Fruit fly (Drosophila melanogaster) whole organism, embryonic: ENCODE measurements around the gene Oscillin.

Experiments
- B-H1 ChIP-seq: fragments of 200-800 bp; sonication (Bioruptor generic); IDR thresholded peaks from 3 replicates; pipeline ENCODE4 v1.3.6; 2022; ENCODE audit warnings: missing biosample characterization, missing genetic modification characterization
- CG10147 ChIP-seq: fragments of 200-800 bp; sonication (Bioruptor generic); optimal IDR thresholded peaks from 2 replicates; lab custom pipeline; 2019; ENCODE audit warnings: missing biosample characterization, mild to moderate bottlenecking, missing genetic modification characterization, moderate library complexity
- CG10274 ChIP-seq: fragments of 200-800 bp; sonication (Bioruptor generic); optimal IDR thresholded peaks from 3 replicates; lab custom pipeline; 2017; ENCODE audit warnings: missing biosample characterization, mild to moderate bottlenecking, missing genetic modification characterization
- CG10462 ChIP-seq: fragments of 200-800 bp; sonication (Bioruptor generic); optimal IDR thresholded peaks from 2 replicates; lab custom pipeline; 2016; ENCODE audit warnings: missing biosample characterization, missing genetic modification characterization
- CG10979 ChIP-seq: fragments of 200-800 bp; sonication (Bioruptor generic); optimal IDR thresholded peaks from 2 replicates; lab custom pipeline; 2018; ENCODE audit warnings: missing biosample characterization, mild to moderate bottlenecking, missing genetic modification characterization, moderate library complexity
- CG11695 ChIP-seq: fragments of 200-800 bp; sonication (Bioruptor generic); IDR thresholded peaks from 3 replicates; pipeline ENCODE4 v1.3.6; 2022; ENCODE audit warnings: missing biosample characterization, missing genetic modification characterization
- CG12299 ChIP-seq: fragments of 200-800 bp; sonication (Bioruptor generic); optimal IDR thresholded peaks from 2 replicates; lab custom pipeline; 2018; ENCODE audit warnings: missing biosample characterization, mild to moderate bottlenecking, missing genetic modification characterization
- CG12391 ChIP-seq: fragments of 200-800 bp; sonication (Bioruptor generic); optimal IDR thresholded peaks from 3 replicates; lab custom pipeline; 2018; ENCODE audit warnings: missing biosample characterization, mild to moderate bottlenecking, missing genetic modification characterization, moderate library complexity
- CG13296 ChIP-seq: fragments of 200-800 bp; sonication (Bioruptor generic); optimal IDR thresholded peaks from 3 replicates; lab custom pipeline; 2018; ENCODE audit warnings: missing biosample characterization, mild to moderate bottlenecking, missing genetic modification characterization
- CG14860 ChIP-seq: fragments of 200-800 bp; sonication (Bioruptor generic); IDR thresholded peaks from 3 replicates; pipeline ENCODE4 v1.3.6; 2022; ENCODE audit warnings: missing biosample characterization, missing genetic modification characterization; ENCODE audit not compliant: partially characterized antibody
- CG17912 ChIP-seq: fragments of 200-800 bp; sonication (Bioruptor generic); optimal IDR thresholded peaks from 2 replicates; lab custom pipeline; 2018; ENCODE audit warnings: missing biosample characterization, mild to moderate bottlenecking, missing genetic modification characterization
- CG30403 ChIP-seq: fragments of 200-800 bp; sonication (Bioruptor generic); optimal IDR thresholded peaks from 3 replicates; lab custom pipeline; 2016; ENCODE audit warnings: missing biosample characterization, missing genetic modification characterization
- CG31365 ChIP-seq: fragments of 200-800 bp; sonication (Bioruptor generic); optimal IDR thresholded peaks from 2 replicates; lab custom pipeline; 2018; ENCODE audit warnings: missing biosample characterization, mild to moderate bottlenecking, missing genetic modification characterization
- CG32767 ChIP-seq: fragments of 200-800 bp; sonication (Bioruptor generic); IDR thresholded peaks from 2 replicates; pipeline ENCODE4 v1.3.6; 2022; ENCODE audit warnings: missing biosample characterization, missing genetic modification characterization
- CG34376 ChIP-seq: fragments of 200-800 bp; sonication (Bioruptor generic); optimal IDR thresholded peaks from 2 replicates; lab custom pipeline; 2018; ENCODE audit warnings: missing biosample characterization, mild to moderate bottlenecking, missing genetic modification characterization
- CG34422 ChIP-seq: fragments of 200-800 bp; sonication (Bioruptor generic); IDR thresholded peaks from 3 replicates; pipeline ENCODE4 v1.3.6; 2022; ENCODE audit warnings: missing biosample characterization, missing genetic modification characterization
- CG4328 ChIP-seq: fragments of 200-800 bp; sonication (Bioruptor generic); optimal IDR thresholded peaks from 3 replicates; lab custom pipeline; 2017; ENCODE audit warnings: missing biosample characterization, missing genetic modification reagents, missing genetic modification characterization
- CG7556 ChIP-seq: fragments of 200-800 bp; sonication (Bioruptor generic); optimal IDR thresholded peaks from 2 replicates; lab custom pipeline; 2017; ENCODE audit warnings: missing biosample characterization, mild to moderate bottlenecking, missing genetic modification characterization
- CG7745 ChIP-seq: fragments of 200-800 bp; sonication (Bioruptor generic); optimal IDR thresholded peaks from 2 replicates; lab custom pipeline; 2018; ENCODE audit warnings: missing biosample characterization, mild to moderate bottlenecking, missing genetic modification characterization, moderate library complexity
- CG7839 ChIP-seq: fragments of 200-800 bp; sonication (Bioruptor generic); optimal IDR thresholded peaks from 3 replicates; lab custom pipeline; 2018; ENCODE audit warnings: missing biosample characterization, mild to moderate bottlenecking, missing genetic modification characterization, moderate library complexity
- CG7963 ChIP-seq: fragments of 200-800 bp; sonication (Bioruptor generic); IDR thresholded peaks from 3 replicates; pipeline ENCODE4 v1.3.6; 2022; ENCODE audit warnings: missing biosample characterization, missing genetic modification characterization; ENCODE audit not compliant: partially characterized antibody
- CG8281 ChIP-seq: fragments of 200-800 bp; sonication (Bioruptor generic); optimal IDR thresholded peaks from 2 replicates; lab custom pipeline; 2018; ENCODE audit warnings: missing biosample characterization, mild to moderate bottlenecking, missing genetic modification characterization, moderate library complexity
- CG9817 ChIP-seq: fragments of 200-800 bp; sonication (Bioruptor generic); optimal IDR thresholded peaks from 2 replicates; lab custom pipeline; 2018; ENCODE audit warnings: missing biosample characterization, mild to moderate bottlenecking, missing genetic modification characterization, moderate library complexity
- D19A ChIP-seq: fragments of 200-800 bp; optimal IDR thresholded peaks from 3 replicates; lab custom pipeline; 2019; ENCODE audit warnings: missing biosample characterization, mild to moderate bottlenecking, missing genetic modification characterization, moderate library complexity
- Doc3 ChIP-seq: fragments of 200-800 bp; sonication (Bioruptor generic); IDR thresholded peaks from 3 replicates; pipeline ENCODE4 v1.3.6; 2022; ENCODE audit warnings: missing biosample characterization, missing genetic modification characterization; ENCODE audit not compliant: partially characterized antibody
- Elba2 ChIP-seq: fragments of 200-800 bp; sonication (Bioruptor generic); optimal IDR thresholded peaks from 3 replicates; lab custom pipeline; 2016; ENCODE audit warnings: missing biosample characterization, missing genetic modification characterization
- Jarid2 ChIP-seq: fragments of 200-800 bp; sonication (Bioruptor generic); optimal IDR thresholded peaks from 3 replicates; lab custom pipeline; 2017; ENCODE audit warnings: mild to moderate bottlenecking, missing biosample characterization, missing genetic modification reagents, missing genetic modification characterization
- Med ChIP-seq: fragments of 200-800 bp; sonication (Bioruptor generic); peaks from one replicate; lab custom pipeline; 2016; ENCODE audit warnings: missing biosample characterization, missing genetic modification characterization, mild to moderate bottlenecking, inconsistent platforms, moderate library complexity
- Myb ChIP-seq: fragments of 200-800 bp; sonication (Bioruptor generic); optimal IDR thresholded peaks from 2 replicates; lab custom pipeline; 2016; ENCODE audit warnings: missing biosample characterization, missing genetic modification characterization
- Scr ChIP-seq: fragments of 200-800 bp; sonication (Bioruptor generic); IDR thresholded peaks from 2 replicates; pipeline ENCODE4 v1.3.6; 2022; ENCODE audit warnings: missing biosample characterization, missing genetic modification characterization; ENCODE audit not compliant: partially characterized antibody
- Side ChIP-seq: fragments of 200-800 bp; sonication (Bioruptor generic); optimal IDR thresholded peaks from 2 replicates; lab custom pipeline; 2016; ENCODE audit warnings: missing biosample characterization, missing genetic modification characterization
- Sox102F ChIP-seq: fragments of 200-800 bp; sonication (Bioruptor generic); optimal IDR thresholded peaks from 2 replicates; lab custom pipeline; 2018; ENCODE audit warnings: missing biosample characterization, mild to moderate bottlenecking, missing genetic modification characterization, moderate library complexity
- Spps ChIP-seq: fragments of 200-800 bp; sonication (Bioruptor generic); optimal IDR thresholded peaks from 2 replicates; lab custom pipeline; 2018; ENCODE audit warnings: missing biosample characterization, mild to moderate bottlenecking, missing genetic modification characterization
- Ssrp ChIP-seq: fragments of 200-800 bp; sonication (Bioruptor generic); optimal IDR thresholded peaks from 2 replicates; lab custom pipeline; 2018; ENCODE audit warnings: missing biosample characterization, mild to moderate bottlenecking, missing genetic modification characterization, moderate library complexity
- Stat92E ChIP-seq, 3 experiments: fragments of >200 bp in 2 of 3; fragments of 200-800 bp in 1 of 3; sonication (Bioruptor generic) in 1 of 3; optimal IDR thresholded peaks; 2 replicates each; lab custom pipeline; 2017 to 2019; ENCODE audit warnings: missing biosample characterization in 3 of 3, missing genetic modification characterization in 3 of 3, mild to moderate bottlenecking in 1 of 3, moderate library complexity in 1 of 3
- Trl ChIP-seq, 3 experiments: fragments of >200 bp in 2 of 3; fragments of 200-800 bp in 1 of 3; sonication (Bioruptor generic) in 1 of 3; optimal IDR thresholded peaks; 2 replicates in 1 of 3; 3 replicates in 2 of 3; lab custom pipeline; 2016 to 2017; ENCODE audit warnings: missing biosample characterization in 1 of 3, missing genetic modification characterization in 1 of 3
- Usf ChIP-seq: fragments of 200-800 bp; sonication (Bioruptor generic); optimal IDR thresholded peaks from 2 replicates; lab custom pipeline; 2017; ENCODE audit warnings: missing genotype, missing biosample characterization, missing genetic modification characterization
- Vsx1 ChIP-seq: fragments of 200-800 bp; sonication (Bioruptor generic); optimal IDR thresholded peaks from 2 replicates; lab custom pipeline; 2017; ENCODE audit warnings: missing biosample characterization, mild to moderate bottlenecking, missing genetic modification characterization, missing genetic modification reagents
- emc ChIP-seq: fragments of 200-800 bp; sonication (Bioruptor generic); optimal IDR thresholded peaks from 2 replicates; lab custom pipeline; 2016; ENCODE audit warnings: missing biosample characterization, missing genetic modification characterization
- eve ChIP-seq, 2 experiments: fragments of >200 bp; optimal IDR thresholded peaks; 2 replicates each; lab custom pipeline; 2017; ENCODE audit warnings: missing biosample characterization in 2 of 2, missing genetic modification characterization in 2 of 2
- insv ChIP-seq, 2 experiments: fragments of 200-800 bp; sonication (Bioruptor generic); optimal IDR thresholded peaks; 3 replicates each; lab custom pipeline; 2016 to 2018; ENCODE audit warnings: missing biosample characterization in 2 of 2, missing genetic modification characterization in 2 of 2
- lab ChIP-seq: fragments of 200-800 bp; sonication (Bioruptor generic); optimal IDR thresholded peaks from 3 replicates; lab custom pipeline; 2017; ENCODE audit warnings: missing biosample characterization, missing genetic modification characterization, mild to moderate bottlenecking, moderate library complexity, missing genetic modification reagents
- onecut ChIP-seq: fragments of 200-800 bp; sonication (Bioruptor generic); IDR thresholded peaks from 2 replicates; pipeline ENCODE4 v1.3.6; 2022; ENCODE audit warnings: missing biosample characterization, missing genetic modification characterization
- p53 ChIP-seq: fragments of 200-800 bp; sonication (Bioruptor generic); optimal IDR thresholded peaks from 2 replicates; lab custom pipeline; 2016; ENCODE audit warnings: missing biosample characterization, missing genetic modification characterization
- salm ChIP-seq: fragments of 200-800 bp; sonication (Bioruptor generic); optimal IDR thresholded peaks from 2 replicates; lab custom pipeline; 2018; ENCODE audit warnings: missing biosample characterization, mild to moderate bottlenecking, missing genetic modification characterization
- sc ChIP-seq, 3 experiments: fragments of >200 bp in 2 of 3; fragments of 200-800 bp in 1 of 3; sonication (Bioruptor generic) in 1 of 3; optimal IDR thresholded peaks; 2 replicates in 2 of 3; 3 replicates in 1 of 3; lab custom pipeline; 2017; ENCODE audit warnings: mild to moderate bottlenecking in 1 of 3, missing biosample characterization in 1 of 3, missing genetic modification characterization in 1 of 3, missing genetic modification reagents in 1 of 3
- sd ChIP-seq: fragments of 200-800 bp; sonication (Bioruptor generic); optimal IDR thresholded peaks from 3 replicates; lab custom pipeline; 2018; ENCODE audit warnings: missing biosample characterization, mild to moderate bottlenecking, missing genetic modification characterization, moderate library complexity

Oscillin gene

DNA sequence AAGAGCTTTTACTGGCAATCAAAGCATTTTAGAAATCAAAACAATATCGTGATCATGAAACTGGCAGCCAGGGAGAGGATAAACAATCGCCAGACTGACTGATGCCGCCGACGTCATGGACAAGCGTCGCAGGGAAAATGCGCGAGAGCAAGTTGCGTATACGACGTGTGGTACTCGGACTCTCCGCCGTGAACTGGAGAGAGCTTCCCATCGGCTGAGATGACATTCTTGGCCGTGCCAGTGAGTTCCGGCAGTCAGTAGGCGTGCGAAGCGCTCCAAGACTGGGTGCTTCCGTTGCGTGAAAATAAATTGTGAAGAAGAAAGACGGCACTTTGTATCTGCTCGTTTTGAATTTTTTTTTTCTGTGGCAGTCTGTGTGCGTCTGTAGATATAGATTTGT, 7.9 kb downstream of the Oscillin start, which contains the start of gene GluRIIA (continued):
- TF ChIP-seq sc (optimal IDR thresholded peaks at IDR 0.05; lab: Kevin White, UChicago) = no peak
- no peak for TF ChIP-seq sc (GFP tag; optimal IDR thresholded peaks at IDR 0.05; lab: Kevin White, UChicago)
- TF ChIP-seq B-H1 (GFP tag; lab: Robert Waterston, UW) = no peak
- TF ChIP-seq onecut = no peak
- peak; percentile 21 for TF ChIP-seq Jarid2 (GFP tag; lab: Kevin White, UChicago)
- no peak for TF ChIP-seq CG14860 (GFP tag; lab: Robert Waterston, UW)
- TF ChIP-seq Trl (optimal IDR thresholded peaks at IDR 0.05; lab: Kevin White, UChicago) = peak; percentile 10 to 34
- no peak for TF ChIP-seq Trl (GFP tag; optimal IDR thresholded peaks at IDR 0.05; lab: Kevin White, UChicago)
- TF ChIP-seq Scr (GFP tag; lab: Robert Waterston, UW) = no peak
- TF ChIP-seq sd (tag; lab: Kevin White, UChicago) = peak; percentile 54
- TF ChIP-seq Ssrp = no peak
- no peak for TF ChIP-seq Spps (tag; lab: Kevin White, UChicago)
- TF ChIP-seq Doc3 (GFP tag; lab: Robert Waterston, UW) = no peak
- TF ChIP-seq CG31365 (tag; lab: Kevin White, UChicago) = no peak
- TF ChIP-seq Med (GFP tag; lab: Kevin White, UChicago) = peak; percentile 70

DNA sequence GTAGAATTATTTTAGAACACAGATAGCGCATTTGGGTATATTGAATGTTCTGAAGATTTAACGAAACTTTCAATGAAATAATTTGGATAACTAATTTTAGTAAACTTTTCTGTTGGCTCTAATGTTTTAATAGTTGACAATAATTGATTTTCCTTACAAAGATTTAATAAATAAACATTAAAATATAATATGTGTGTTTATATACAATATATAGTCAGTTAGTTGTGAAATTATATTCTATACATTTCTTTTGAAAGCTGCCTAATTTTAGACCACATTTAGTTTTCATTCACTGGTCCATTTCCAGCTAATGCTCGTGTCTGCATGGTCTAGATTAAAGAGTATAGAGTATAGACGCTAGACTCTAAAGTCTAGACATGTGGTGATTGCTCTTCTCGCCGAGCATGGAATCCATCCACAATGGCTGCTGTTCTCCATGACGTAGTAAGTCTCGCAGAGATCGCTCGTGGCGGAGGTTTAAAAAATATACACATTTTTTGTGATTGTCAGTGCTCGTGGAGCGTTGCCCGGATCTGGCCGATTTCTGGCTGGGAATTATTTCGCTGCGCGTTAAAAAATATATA, 12.0 kb downstream of the Oscillin start, which contains the start of gene GluRIIB:
Gene GluRIIB (plus strand): TSS at position 534 of the 584 bp plus-strand sequence.
- no peak for TF ChIP-seq emc (GFP tag; lab: Kevin White, UChicago)
- TF ChIP-seq CG10274 = no peak
- TF ChIP-seq CG7963 (GFP tag; lab: Robert Waterston, UW) = no peak
- TF ChIP-seq lab (GFP tag; lab: Kevin White, UChicago) = no peak
- no peak for TF ChIP-seq Usf (GFP tag; lab: Kevin White, UChicago)
- TF ChIP-seq CG32767 (GFP tag; lab: Robert Waterston, UW) = no peak
- no peak for TF ChIP-seq Vsx1 (GFP tag; lab: Kevin White, UChicago)
- TF ChIP-seq Elba2 = no peak
- no peak for TF ChIP-seq CG9817 (tag; lab: Kevin White, UChicago)
- peak; percentile 43 for TF ChIP-seq Sox102F (GFP tag; lab: Kevin White, UChicago)
- TF ChIP-seq insv (GFP tag; optimal IDR thresholded peaks at IDR 0.05; lab: Kevin White, UChicago) = no peak
- peak; percentile 12 for TF ChIP-seq CG7556 (GFP tag; lab: Kevin White, UChicago)
- TF ChIP-seq p53 (GFP tag; lab: Kevin White, UChicago) = no peak
- TF ChIP-seq CG34422 = no peak
- TF ChIP-seq CG30403 (GFP tag; lab: Kevin White, UChicago) = no peak
- no peak for TF ChIP-seq CG12299 (tag; lab: Kevin White, UChicago)
- no peak for TF ChIP-seq CG10462 (GFP tag; lab: Kevin White, UChicago)
- no peak for TF ChIP-seq salm (tag; lab: Kevin White, UChicago)
- TF ChIP-seq Myb = no peak
- TF ChIP-seq CG7745 (tag; lab: Kevin White, UChicago) = no peak
- no peak for TF ChIP-seq CG34376 (GFP tag; lab: Kevin White, UChicago)
- no peak for TF ChIP-seq CG8281 (tag; lab: Kevin White, UChicago)
- no peak for TF ChIP-seq CG4328
- TF ChIP-seq CG13296 (GFP tag; lab: Kevin White, UChicago) = no peak
- no peak for TF ChIP-seq CG11695 (GFP tag; lab: Robert Waterston, UW)
- no peak for TF ChIP-seq Side (GFP tag; lab: Kevin White, UChicago)
- TF ChIP-seq CG7839 (tag; lab: Kevin White, UChicago) = peak; percentile 26
- TF ChIP-seq Stat92E (GFP tag; optimal IDR thresholded peaks at IDR 0.05; lab: Kevin White, UChicago) = no peak
- no peak for TF ChIP-seq CG17912
- TF ChIP-seq CG10147 (GFP tag; lab: Kevin White, UChicago) = no peak
- peak; percentile 42 for TF ChIP-seq CG10979 (tag; lab: Kevin White, UChicago)
- TF ChIP-seq D19A (tag; lab: Kevin White, UChicago) = peak; percentile 94
- no peak for TF ChIP-seq eve (GFP tag; optimal IDR thresholded peaks at IDR 0.05; lab: Kevin White, UChicago)
- peak; percentile 8 for TF ChIP-seq CG12391
